Worm (Caenorhabditis elegans): ENCODE measurements around the gene lgg-2.

The lgg-2 gene

DNA sequence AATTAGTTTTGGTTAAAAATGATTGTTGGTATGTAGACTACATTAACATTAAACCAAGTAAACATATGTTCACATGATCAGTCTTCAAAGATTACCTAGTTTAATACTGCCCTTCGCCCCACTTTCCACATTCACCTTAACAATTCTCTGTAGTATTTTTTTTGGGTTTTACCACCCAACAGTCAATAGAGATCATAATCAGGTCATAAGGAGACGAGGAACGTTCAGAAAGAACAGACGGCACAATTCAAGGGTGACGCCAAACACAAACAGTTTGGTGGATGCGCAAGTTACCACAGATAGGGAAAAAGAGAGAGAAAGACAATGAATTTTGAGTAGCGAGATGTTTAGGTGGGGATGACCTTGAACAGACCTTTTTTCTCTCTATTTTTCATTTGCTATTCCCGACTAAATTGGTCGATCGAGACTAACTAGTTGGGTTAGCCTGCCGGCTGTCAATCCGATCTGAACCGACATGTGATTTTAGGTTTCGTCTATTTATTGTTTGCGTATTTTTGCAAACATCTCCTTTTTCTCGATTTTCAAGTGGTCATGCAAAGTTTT lies 36.0 kb upstream of the lgg-2 start (continued):
- TF ChIP-seq dpl-1 (GFP tag; optimal IDR thresholded peaks at IDR 0.05) (no peak), ztf-3 (GFP tag; optimal IDR thresholded peaks at IDR 0.05) (no peak), F33H1.4 (GFP tag; IDR thresholded peaks at IDR 0.05) (no peak), Y53G8AR.9 (GFP tag; conservative IDR thresholded peaks at IDR 0.05) (no peak), ztf-18 (tag; optimal IDR thresholded peaks at IDR 0.05) (no peak), rec-8 (tag; optimal IDR thresholded peaks at IDR 0.05) (no peak), pbrm-1 (GFP tag; IDR thresholded peaks at IDR 0.05) (no peak), snpc-4 (GFP tag; optimal IDR thresholded peaks at IDR 0.05) (no peak), snpc-4 (tag; optimal IDR thresholded peaks at IDR 0.05) (no peak), B0019.2 (GFP tag; conservative IDR thresholded peaks at IDR 0.05) (no peak), mcd-1 (GFP tag; IDR thresholded peaks at IDR 0.05) (no peak), ztf-6 (GFP tag; IDR thresholded peaks at IDR 0.05) (0 out of 2 replicates have a peak, but pooled peaks have one; percentile 40), snpc-1.1 (tag; optimal IDR thresholded peaks at IDR 0.05; ENCODE audit: insufficient read depth) (no peak), nhr-179 (tag; optimal IDR thresholded peaks at IDR 0.05) (no peak), egl-44 (GFP tag; IDR thresholded peaks at IDR 0.05) (no peak), ztf-22 (GFP tag; optimal IDR thresholded peaks at IDR 0.05) (no peak), ets-4 (GFP tag; optimal IDR thresholded peaks at IDR 0.05) (no peak)

DNA sequence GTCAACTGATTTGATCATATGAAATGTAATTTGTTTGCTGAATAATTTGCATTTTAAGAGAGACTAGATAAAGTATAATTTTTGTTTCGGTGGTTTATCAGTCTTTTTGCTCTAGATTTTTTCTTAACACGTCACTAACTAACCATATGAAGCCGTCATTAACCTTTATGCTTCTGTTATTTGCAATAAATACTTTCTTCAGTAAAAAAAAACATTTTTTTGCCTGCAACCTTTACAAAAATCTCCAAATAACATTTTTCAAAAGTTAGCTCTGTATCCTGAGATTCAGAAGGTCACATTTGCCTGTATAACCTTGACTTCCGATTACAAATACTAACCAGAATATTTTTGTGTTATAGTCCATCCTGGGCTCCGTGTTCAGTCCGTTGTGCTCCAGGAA lies 35.1 kb upstream of the lgg-2 start:
- TF ChIP-seq aptf-3 (GFP tag; IDR thresholded peaks at IDR 0.05), result no peak
- TF ChIP-seq Y79H2A.3 (GFP tag; conservative IDR thresholded peaks at IDR 0.05), result no peak
- TF ChIP-seq ZK185.1 (tag; optimal IDR thresholded peaks at IDR 0.05; ENCODE audit: poor library complexity, severe bottlenecking), result no peak
- no peak for TF ChIP-seq dox-1 (GFP tag; IDR thresholded peaks at IDR 0.05)
- no peak for TF ChIP-seq dpff-1 (tag; optimal IDR thresholded peaks at IDR 0.05)
- no peak for TF ChIP-seq dpl-1 (GFP tag; optimal IDR thresholded peaks at IDR 0.05)
- TF ChIP-seq efl-1 (GFP tag; optimal IDR thresholded peaks at IDR 0.05), result no peak
- no peak for TF ChIP-seq hmg-1.2 (GFP tag; IDR thresholded peaks at IDR 0.05)
- no peak for TF ChIP-seq F57C9.4 (tag; optimal IDR thresholded peaks at IDR 0.05)
- TF ChIP-seq nhr-120 (GFP tag; IDR thresholded peaks at IDR 0.05), result no peak
- TF ChIP-seq chd-7 (tag; optimal IDR thresholded peaks at IDR 0.05), result no peak
- no peak for TF ChIP-seq ets-4 (GFP tag; optimal IDR thresholded peaks at IDR 0.05)
- TF ChIP-seq lir-1 (GFP tag; conservative IDR thresholded peaks at IDR 0.05), result no peak
- no peak for TF ChIP-seq atf-7 (tag; optimal IDR thresholded peaks at IDR 0.05)
- TF ChIP-seq lin-40 (tag; optimal IDR thresholded peaks at IDR 0.05), result no peak
- no peak for TF ChIP-seq sdz-38 (tag; optimal IDR thresholded peaks at IDR 0.05)
- TF ChIP-seq rcor-1 (GFP tag; IDR thresholded peaks at IDR 0.05), result no peak
- TF ChIP-seq Y56A3A.18 (GFP tag; IDR thresholded peaks at IDR 0.05), result no peak

DNA sequence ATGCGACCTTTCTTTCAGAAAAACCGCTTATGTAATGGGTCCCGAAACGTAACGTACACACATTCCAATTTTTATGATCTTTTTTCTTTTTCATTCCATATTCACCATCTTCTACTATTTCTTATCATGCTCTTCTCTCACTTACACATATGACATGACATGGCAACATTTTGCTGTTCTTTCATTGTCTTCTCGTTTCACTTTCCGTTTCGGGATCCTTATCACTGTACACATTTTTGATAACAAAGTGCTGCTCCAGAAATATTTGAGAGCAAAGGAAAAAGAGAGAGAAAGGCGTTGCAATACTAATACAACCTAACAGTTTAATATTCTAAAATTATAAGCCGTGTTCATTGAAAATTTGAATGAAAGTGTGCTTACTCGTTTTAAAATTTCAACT lies 34.6 kb upstream of the lgg-2 start:
- peak; percentile 45 for TF ChIP-seq ztf-22 (GFP tag; optimal IDR thresholded peaks at IDR 0.05)
- no peak for TF ChIP-seq Y56A3A.18 (GFP tag; IDR thresholded peaks at IDR 0.05)
- no peak for TF ChIP-seq bed-1 (GFP tag; IDR thresholded peaks at IDR 0.05)
- peak; percentile 77 for TF ChIP-seq ets-4 (GFP tag; optimal IDR thresholded peaks at IDR 0.05)
- TF ChIP-seq let-607 (tag; optimal IDR thresholded peaks at IDR 0.05), result peak; percentile 34 to 66
- TF ChIP-seq attf-3 (GFP tag; conservative IDR thresholded peaks at IDR 0.05), result no peak
- TF ChIP-seq nhr-80 (tag; optimal IDR thresholded peaks at IDR 0.05), result peak; percentile 97

All from whole organism, young adult.